Fruit fly (Drosophila melanogaster) whole organism, embryonic: ENCODE measurements around the gene CG45076.

Experiments used
- CG10462 ChIP-seq: fragments of 200-800 bp; sonication (Bioruptor generic); optimal IDR thresholded peaks from 2 replicates; lab custom pipeline; 2016; ENCODE audit warnings: missing biosample characterization, missing genetic modification characterization
- CG11504 ChIP-seq: fragments of 200-800 bp; sonication (Bioruptor generic); optimal IDR thresholded peaks from 3 replicates; lab custom pipeline; 2019; ENCODE audit warnings: missing biosample characterization, mild to moderate bottlenecking, missing genetic modification characterization, moderate library complexity
- CG12391 ChIP-seq: fragments of 200-800 bp; sonication (Bioruptor generic); optimal IDR thresholded peaks from 3 replicates; lab custom pipeline; 2018; ENCODE audit warnings: missing biosample characterization, mild to moderate bottlenecking, missing genetic modification characterization, moderate library complexity
- CG12769 ChIP-seq: fragments of 200-800 bp; sonication (Bioruptor generic); optimal IDR thresholded peaks from 2 replicates; lab custom pipeline; 2019; ENCODE audit warnings: missing biosample characterization, mild to moderate bottlenecking, missing genetic modification characterization, moderate library complexity
- CG13287 ChIP-seq: fragments of 200-800 bp; sonication (Bioruptor generic); IDR thresholded peaks from 2 replicates; pipeline ENCODE4 v1.3.6; 2022; ENCODE audit warnings: missing biosample characterization, missing genetic modification characterization; ENCODE audit not compliant: partially characterized antibody
- CG17385 ChIP-seq: fragments of 200-800 bp; sonication (Bioruptor generic); optimal IDR thresholded peaks from 3 replicates; lab custom pipeline; 2018; ENCODE audit warnings: missing biosample characterization, mild to moderate bottlenecking, missing genetic modification characterization
- CG1832 ChIP-seq: fragments of 200-800 bp; sonication (Bioruptor generic); optimal IDR thresholded peaks from 2 replicates; lab custom pipeline; 2017; ENCODE audit warnings: missing biosample characterization, mild to moderate bottlenecking, missing genetic modification characterization, inconsistent platforms
- CG2116 ChIP-seq: fragments of 200-800 bp; sonication (Bioruptor generic); optimal IDR thresholded peaks from 3 replicates; lab custom pipeline; 2018; ENCODE audit warnings: missing biosample characterization, mild to moderate bottlenecking, missing genetic modification characterization
- CG2199 ChIP-seq: fragments of 200-800 bp; sonication (Bioruptor generic); IDR thresholded peaks from 3 replicates; pipeline ENCODE4 v1.3.6; 2022; ENCODE audit warnings: missing biosample characterization, missing genetic modification characterization
- CG2202 ChIP-seq: fragments of 200-800 bp; sonication (Bioruptor generic); optimal IDR thresholded peaks from 2 replicates; lab custom pipeline; 2018; ENCODE audit warnings: missing biosample characterization, mild to moderate bottlenecking, missing genetic modification characterization
- CG32767 ChIP-seq: fragments of 200-800 bp; sonication (Bioruptor generic); IDR thresholded peaks from 2 replicates; pipeline ENCODE4 v1.3.6; 2022; ENCODE audit warnings: missing biosample characterization, missing genetic modification characterization
- CG33213 ChIP-seq: fragments of 200-800 bp; sonication (Bioruptor generic); optimal IDR thresholded peaks from 3 replicates; lab custom pipeline; 2016; ENCODE audit warnings: missing biosample characterization, missing genetic modification characterization
- CG4282 ChIP-seq: fragments of 200-800 bp; sonication (Bioruptor generic); optimal IDR thresholded peaks from 2 replicates; lab custom pipeline; 2016; ENCODE audit warnings: missing biosample characterization, missing genetic modification characterization
- CG8281 ChIP-seq: fragments of 200-800 bp; sonication (Bioruptor generic); optimal IDR thresholded peaks from 2 replicates; lab custom pipeline; 2018; ENCODE audit warnings: missing biosample characterization, mild to moderate bottlenecking, missing genetic modification characterization, moderate library complexity
- CG8388 ChIP-seq: fragments of 200-800 bp; sonication (Bioruptor generic); optimal IDR thresholded peaks from 2 replicates; lab custom pipeline; 2019; ENCODE audit warnings: missing biosample characterization, mild to moderate bottlenecking, missing genetic modification characterization, moderate library complexity
- CG9609 ChIP-seq: fragments of 200-800 bp; sonication (Bioruptor generic); optimal IDR thresholded peaks from 3 replicates; lab custom pipeline; 2016; ENCODE audit warnings: missing biosample characterization, missing genetic modification characterization
- CTCF ChIP-seq: fragments of 200-800 bp; sonication (Bioruptor generic); optimal IDR thresholded peaks from 2 replicates; lab custom pipeline; 2017; ENCODE audit warnings: missing biosample characterization, mild to moderate bottlenecking, missing genetic modification characterization, moderate library complexity
- E2f2 ChIP-seq: fragments of 200-800 bp; sonication (Bioruptor generic); IDR thresholded peaks from 2 replicates; pipeline ENCODE4 v1.3.6; 2022; ENCODE audit warnings: missing biosample characterization, missing genetic modification characterization
- ERR ChIP-seq: fragments of 200-800 bp; sonication (Bioruptor generic); optimal IDR thresholded peaks from 2 replicates; lab custom pipeline; 2016; ENCODE audit warnings: missing biosample characterization, missing genetic modification characterization
- Fer3 ChIP-seq: fragments of 200-800 bp; sonication (Bioruptor generic); optimal IDR thresholded peaks from 2 replicates; lab custom pipeline; 2018; ENCODE audit warnings: missing biosample characterization, mild to moderate bottlenecking, missing genetic modification characterization, moderate library complexity
- Mrtf ChIP-seq: fragments of 200-800 bp; sonication (Bioruptor generic); IDR thresholded peaks from 3 replicates; pipeline ENCODE4 v1.3.6; 2022; ENCODE audit warnings: missing biosample characterization, missing genetic modification characterization
- Nf-YC ChIP-seq: fragments of 200-800 bp; optimal IDR thresholded peaks from 3 replicates; lab custom pipeline; 2019; ENCODE audit warnings: missing biosample characterization, mild to moderate bottlenecking, missing genetic modification characterization, moderate library complexity
- Optix ChIP-seq: fragments of 200-800 bp; sonication (Bioruptor generic); IDR thresholded peaks from 3 replicates; pipeline ENCODE4 v1.3.6; 2022; ENCODE audit warnings: missing biosample characterization, missing genetic modification characterization
- Pdp1 ChIP-seq, 2 experiments: fragments of 200-800 bp; sonication (Bioruptor generic); optimal IDR thresholded peaks; 3 replicates each; lab custom pipeline; 2016; ENCODE audit warnings: missing biosample characterization in 2 of 2, missing genetic modification characterization in 2 of 2, mild to moderate bottlenecking in 1 of 2, moderate library complexity in 1 of 2
- Six4 ChIP-seq: fragments of 200-800 bp; sonication (Bioruptor generic); optimal IDR thresholded peaks from 2 replicates; lab custom pipeline; 2016; ENCODE audit warnings: missing biosample characterization, missing genetic modification characterization
- Sry-δ ChIP-seq: fragments of 200-800 bp; sonication (Bioruptor generic); optimal IDR thresholded peaks from 2 replicates; lab custom pipeline; 2016; ENCODE audit warnings: missing biosample characterization, missing genetic modification characterization
- Stat92E ChIP-seq, 3 experiments: fragments of >200 bp in 2 of 3; fragments of 200-800 bp in 1 of 3; sonication (Bioruptor generic) in 1 of 3; optimal IDR thresholded peaks; 2 replicates each; lab custom pipeline; 2017 to 2019; ENCODE audit warnings: missing biosample characterization in 3 of 3, missing genetic modification characterization in 3 of 3, mild to moderate bottlenecking in 1 of 3, moderate library complexity in 1 of 3
- Xbp1 ChIP-seq: fragments of 200-800 bp; sonication (Bioruptor generic); optimal IDR thresholded peaks from 3 replicates; lab custom pipeline; 2016; ENCODE audit warnings: missing biosample characterization, mild to moderate bottlenecking, missing genetic modification characterization
- bbx ChIP-seq: fragments of 200-800 bp; sonication (Bioruptor generic); IDR thresholded peaks from 2 replicates; pipeline ENCODE4 v1.3.6; 2022; ENCODE audit warnings: missing biosample characterization, missing genetic modification characterization; ENCODE audit not compliant: partially characterized antibody
- bowl ChIP-seq: fragments of 200-800 bp; sonication (Bioruptor generic); IDR thresholded peaks from 2 replicates; pipeline ENCODE4 v1.3.6; 2022; ENCODE audit warnings: missing biosample characterization, missing genetic modification characterization
- ci ChIP-seq: fragments of 200-800 bp; sonication (Bioruptor generic); IDR thresholded peaks from 3 replicates; pipeline ENCODE4 v1.3.6; 2022; ENCODE audit warnings: missing biosample characterization, missing genetic modification characterization
- ems ChIP-seq: fragments of 200-800 bp; sonication (Bioruptor generic); optimal IDR thresholded peaks from 3 replicates; lab custom pipeline; 2016; ENCODE audit warnings: missing biosample characterization, missing genetic modification characterization
- gcm ChIP-seq: fragments of 200-800 bp; sonication (Bioruptor generic); optimal IDR thresholded peaks from 2 replicates; lab custom pipeline; 2019; ENCODE audit warnings: missing biosample characterization, mild to moderate bottlenecking, missing genetic modification characterization, moderate library complexity
- gsb-n ChIP-seq: fragments of 200-800 bp; sonication (Bioruptor generic); optimal IDR thresholded peaks from 3 replicates; lab custom pipeline; 2018; ENCODE audit warnings: missing biosample characterization, mild to moderate bottlenecking, missing genetic modification characterization
- h ChIP-seq: fragments of >200 bp; optimal IDR thresholded peaks from 2 replicates; lab custom pipeline; 2017
- insv ChIP-seq, 2 experiments: fragments of 200-800 bp; sonication (Bioruptor generic); optimal IDR thresholded peaks; 3 replicates each; lab custom pipeline; 2016 to 2018; ENCODE audit warnings: missing biosample characterization in 2 of 2, missing genetic modification characterization in 2 of 2
- knrl ChIP-seq: fragments of 200-800 bp; sonication (Bioruptor generic); IDR thresholded peaks from 3 replicates; pipeline ENCODE4 v1.3.6; 2022; ENCODE audit warnings: missing biosample characterization, missing genetic modification characterization; ENCODE audit not compliant: partially characterized antibody
- luna ChIP-seq: fragments of 200-800 bp; sonication (Bioruptor generic); optimal IDR thresholded peaks from 2 replicates; lab custom pipeline; 2016; ENCODE audit warnings: missing biosample characterization, missing genetic modification characterization
- maf-S ChIP-seq: fragments of 200-800 bp; sonication (Bioruptor generic); optimal IDR thresholded peaks from 2 replicates; lab custom pipeline; 2016; ENCODE audit warnings: missing biosample characterization, missing genetic modification characterization
- org-1 ChIP-seq: fragments of 200-800 bp; sonication (Bioruptor generic); optimal IDR thresholded peaks from 2 replicates; lab custom pipeline; 2017; ENCODE audit warnings: missing biosample characterization, missing genetic modification characterization
- peb ChIP-seq: fragments of 200-800 bp; sonication (Bioruptor generic); IDR thresholded peaks from 2 replicates; pipeline ENCODE4 v1.3.6; 2022; ENCODE audit warnings: missing biosample characterization, missing genetic modification characterization
- pho ChIP-seq: fragments of 200-800 bp; sonication (Bioruptor generic); optimal IDR thresholded peaks from 2 replicates; lab custom pipeline; 2016; ENCODE audit warnings: missing biosample characterization, missing genetic modification characterization
- pros ChIP-seq: fragments of 200-800 bp; sonication (Bioruptor generic); optimal IDR thresholded peaks from 3 replicates; lab custom pipeline; 2019; ENCODE audit warnings: missing biosample characterization, mild to moderate bottlenecking, missing genetic modification characterization, moderate library complexity
- shn ChIP-seq: fragments of 200-800 bp; sonication (Bioruptor generic); optimal IDR thresholded peaks from 3 replicates; lab custom pipeline; 2016; ENCODE audit warnings: missing biosample characterization, missing genetic modification characterization
- sima ChIP-seq: fragments of 200-800 bp; sonication (Bioruptor generic); optimal IDR thresholded peaks from 2 replicates; lab custom pipeline; 2016; ENCODE audit warnings: missing biosample characterization, missing genetic modification characterization
- tna ChIP-seq: fragments of 200-800 bp; sonication (Bioruptor generic); IDR thresholded peaks from 2 replicates; pipeline ENCODE4 v1.3.6; 2022; ENCODE audit warnings: missing biosample characterization, missing genetic modification characterization; ENCODE audit not compliant: partially characterized antibody
- toy ChIP-seq: fragments of 200-800 bp; sonication (Bioruptor generic); IDR thresholded peaks from 2 replicates; pipeline ENCODE4 v1.3.6; 2022; ENCODE audit warnings: missing biosample characterization, missing genetic modification characterization
- trh ChIP-seq: fragments of 200-800 bp; sonication (Bioruptor generic); optimal IDR thresholded peaks from 2 replicates; lab custom pipeline; 2016; ENCODE audit warnings: missing biosample characterization, missing genetic modification characterization
- unc-4 ChIP-seq: fragments of 200-800 bp; sonication (Bioruptor generic); IDR thresholded peaks from 2 replicates; pipeline ENCODE4 v1.3.6; 2022; ENCODE audit warnings: missing biosample characterization, missing genetic modification characterization; ENCODE audit not compliant: partially characterized antibody

The CG45076 gene

dm6 chr3R:10803855-10804254 is 26.7 kb upstream of the CG45076 start, which contains the start of gene CG14692:
TSS of gene CG14692 (minus strand) at chr3R:10803955.
- TF ChIP-seq CG12391 (no peak), CG32767 (no peak), ems (GFP tag; lab: Kevin White, UChicago) (no peak), unc-4 (GFP tag; lab: Robert Waterston, UW) (no peak), shn (GFP tag; lab: Kevin White, UChicago) (no peak), sima (GFP tag; lab: Kevin White, UChicago) (no peak), CG13287 (GFP tag; lab: Robert Waterston, UW) (no peak)

dm6 chr3R:10792604-10793003 is 15.4 kb upstream of the CG45076 start, which contains the start of gene CG14687:
TSS of gene CG14687 (plus strand) at chr3R:10792904.
- peak; percentile 74 for TF ChIP-seq CG12769
- no peak for TF ChIP-seq CG2116
- TF ChIP-seq ERR (GFP tag; lab: Kevin White, UChicago) = no peak
- no peak for TF ChIP-seq CG2202
- no peak for TF ChIP-seq CTCF (GFP tag; lab: Kevin White, UChicago)
- no peak for TF ChIP-seq CG11504 (tag; lab: Kevin White, UChicago)
- peak in 1 of 2 experiments; percentile 75 for TF ChIP-seq Pdp1 (GFP tag; optimal IDR thresholded peaks at IDR 0.05; lab: Kevin White, UChicago)
- TF ChIP-seq CG2199 (GFP tag; lab: Robert Waterston, UW) = peak; percentile 15; the same call in 1 of the 3 replicates

- TF ChIP-seq maf-S (GFP tag; lab: Kevin White, UChicago) = peak; percentile 51
- no peak for TF ChIP-seq luna (GFP tag; lab: Kevin White, UChicago)
- TF ChIP-seq CG4282 = no peak
- peak; percentile 58 for TF ChIP-seq CG9609 (GFP tag; lab: Kevin White, UChicago)
- no peak for TF ChIP-seq Nf-YC
- peak; percentile 77 for TF ChIP-seq E2f2 (GFP tag; lab: Robert Waterston, UW)
- TF ChIP-seq peb (GFP tag; lab: Robert Waterston, UW) = no peak
- no peak for TF ChIP-seq CG8281 (tag; lab: Kevin White, UChicago)
- no peak for TF ChIP-seq CG1832 (GFP tag; lab: Kevin White, UChicago)
- TF ChIP-seq gsb-n (tag; lab: Kevin White, UChicago) = no peak
- TF ChIP-seq tna (GFP tag; lab: Robert Waterston, UW) = no peak; the same call in 1 of the 2 replicates
- no peak for TF ChIP-seq Stat92E (GFP tag; optimal IDR thresholded peaks at IDR 0.05; lab: Kevin White, UChicago)
- TF ChIP-seq Fer3 (tag; lab: Kevin White, UChicago) = no peak
- TF ChIP-seq bowl (GFP tag; lab: Robert Waterston, UW) = no peak
- no peak for TF ChIP-seq h (lab: Kevin White, UChicago)
- peak; percentile 2 for TF ChIP-seq CG17385
- TF ChIP-seq Six4 (GFP tag; lab: Kevin White, UChicago) = no peak
- TF ChIP-seq org-1 = no peak
- TF ChIP-seq CG33213 (GFP tag; lab: Kevin White, UChicago) = peak; percentile 25
- TF ChIP-seq Xbp1 (GFP tag; lab: Kevin White, UChicago) = peak; percentile 62
- no peak for TF ChIP-seq ERR (GFP tag; lab: Kevin White, UChicago)
- TF ChIP-seq toy (GFP tag; lab: Robert Waterston, UW) = no peak
- TF ChIP-seq Sry-δ (GFP tag; lab: Kevin White, UChicago) = peak; percentile 97
- TF ChIP-seq Optix = no peak
- no peak for TF ChIP-seq gcm
- no peak for TF ChIP-seq CG10462 (GFP tag; lab: Kevin White, UChicago)
- TF ChIP-seq ci = no peak
- TF ChIP-seq trh (GFP tag; lab: Kevin White, UChicago) = no peak
- TF ChIP-seq Mrtf (GFP tag; lab: Robert Waterston, UW) = no peak
- peak; percentile 98 for TF ChIP-seq knrl (GFP tag; lab: Robert Waterston, UW)
- TF ChIP-seq pros (GFP tag; lab: Kevin White, UChicago) = no peak
- TF ChIP-seq bbx = peak; percentile 80
- peak; percentile 60 for TF ChIP-seq pho (GFP tag; lab: Kevin White, UChicago)
- peak in 1 of 2 experiments; percentile 40 for TF ChIP-seq insv (GFP tag; optimal IDR thresholded peaks at IDR 0.05; lab: Kevin White, UChicago)
- TF ChIP-seq CG8388 (GFP tag; lab: Kevin White, UChicago) = no peak
These were observed 11.0 kb upstream of the CG45076 start, which contains the start of the genes Art1 and Mcm5 for dm6 chr3R:10788186-10788585. TSS of gene Art1 (minus strand) at chr3R:10788226. TSS of gene Mcm5 (plus strand) at chr3R:10788524.
